Fruit fly (Drosophila melanogaster): Measurements from ENCODE around the gene CG11841.

DNA sequence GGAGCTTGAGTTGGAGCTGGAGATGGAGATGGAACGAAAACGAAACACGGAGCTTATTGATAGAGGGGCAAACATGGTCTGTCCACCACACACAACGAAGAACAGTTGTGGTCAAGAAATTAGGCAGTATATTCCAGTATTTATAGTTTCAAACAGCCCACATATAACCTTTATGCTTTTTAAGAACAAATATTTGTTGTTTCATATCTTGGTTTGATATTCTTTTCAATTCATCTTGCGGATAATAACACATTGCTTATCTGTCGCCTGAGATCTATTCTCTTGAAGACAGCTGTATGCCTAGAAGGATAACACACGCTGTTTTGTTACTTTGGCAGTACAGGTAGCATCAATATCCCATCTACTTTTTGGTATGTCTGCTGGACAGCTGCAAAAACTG lies 22.0 kb downstream of the CG11841 start:
- TF ChIP-seq Sox15 (GFP tag; optimal IDR thresholded peaks at IDR 0.05) = no peak
- no peak for TF ChIP-seq CG4318 (GFP tag; optimal IDR thresholded peaks at IDR 0.05)
- TF ChIP-seq esn (GFP tag; optimal IDR thresholded peaks at IDR 0.05) = no peak
- no peak for TF ChIP-seq Hr38 (GFP tag; optimal IDR thresholded peaks at IDR 0.05)
- no peak for TF ChIP-seq dac (GFP tag; optimal IDR thresholded peaks at IDR 0.05)
- no peak for TF ChIP-seq topi (GFP tag; optimal IDR thresholded peaks at IDR 0.05)
- TF ChIP-seq CG32006 (GFP tag; optimal IDR thresholded peaks at IDR 0.05) = peak; percentile 19
- peak; percentile 52 for TF ChIP-seq Lpt (GFP tag; optimal IDR thresholded peaks at IDR 0.05)
- TF ChIP-seq CG6808 (GFP tag; optimal IDR thresholded peaks at IDR 0.05) = peak; percentile 14
- TF ChIP-seq CG6854 (GFP tag; optimal IDR thresholded peaks at IDR 0.05) = no peak
- no peak for TF ChIP-seq CG6276 (GFP tag; optimal IDR thresholded peaks at IDR 0.05)

Data from whole organism, prepupa.